Worm (Caenorhabditis elegans) whole organism, young adult: ENCODE measurements around the gene Y45F10C.4.

ENCODE experiments used
- B0019.2 ChIP-seq: fragments of 200-800 bp; sonication (Bioruptor generic); conservative IDR thresholded peaks from 2 replicates; pipeline ENCODE4 v1.3.6; 2022; ENCODE audit warnings: missing genetic modification reagents, missing genetic modification characterization, missing compliant biosample characterization
- C17E4.6 ChIP-seq: fragments of 200-800 bp; sonication (Bioruptor generic); IDR thresholded peaks from 2 replicates; pipeline ENCODE4 v1.3.6; 2022; ENCODE audit warnings: missing genetic modification reagents, missing genetic modification characterization, missing compliant biosample characterization
- F37B4.10 ChIP-seq: fragments of 200-800 bp; sonication (Bioruptor generic); IDR thresholded peaks from 2 replicates; pipeline ENCODE4 v1.3.6; 2022; ENCODE audit warnings: missing genetic modification characterization, missing compliant biosample characterization
- K11D2.4 ChIP-seq: fragments of 200-800 bp; sonication (Bioruptor generic); IDR thresholded peaks from 2 replicates; pipeline ENCODE4 v1.3.6; 2022; ENCODE audit warnings: missing genetic modification reagents, missing genetic modification characterization, missing compliant biosample characterization
- Y67H2A.10 ChIP-seq: fragments of 200-800 bp; sonication (Bioruptor generic); conservative IDR thresholded peaks from 2 replicates; pipeline ENCODE4 v1.3.6; 2022; ENCODE audit warnings: missing genetic modification reagents, missing genetic modification characterization, missing compliant biosample characterization
- aptf-3 ChIP-seq: fragments of 200-800 bp; sonication (Bioruptor generic); IDR thresholded peaks from 2 replicates; pipeline ENCODE4 v1.3.6; 2022; ENCODE audit warnings: missing genetic modification characterization, missing compliant biosample characterization
- attf-3 ChIP-seq: fragments of 200-800 bp; sonication (Bioruptor generic); conservative IDR thresholded peaks from 2 replicates; pipeline ENCODE4 v1.3.6; 2022; ENCODE audit warnings: missing genetic modification reagents, missing genetic modification characterization, missing compliant biosample characterization
- attf-6 ChIP-seq: fragments of 200-800 bp; sonication (Bioruptor generic); IDR thresholded peaks from 2 replicates; pipeline ENCODE4 v1.3.6; 2022; ENCODE audit warnings: missing genetic modification reagents, missing genetic modification characterization, missing compliant biosample characterization
- bed-1 ChIP-seq: fragments of 200-800 bp; sonication (Bioruptor generic); IDR thresholded peaks from 2 replicates; pipeline ENCODE4 v1.3.6; 2022; ENCODE audit warnings: missing genetic modification reagents, missing genetic modification characterization, missing compliant biosample characterization
- bed-2 ChIP-seq: fragments of 200-800 bp; sonication (Bioruptor generic); IDR thresholded peaks from 2 replicates; pipeline ENCODE4 v1.3.6; 2022; ENCODE audit warnings: missing genetic modification reagents, missing genetic modification characterization, missing compliant biosample characterization
- ceh-79 ChIP-seq: sonication (generic microtip); optimal IDR thresholded peaks from 2 replicates; lab custom pipeline; 2017; ENCODE audit warnings: mild to moderate bottlenecking, missing genetic modification characterization, missing compliant biosample characterization
- ekl-4 ChIP-seq: fragments of 200-800 bp; sonication (Bioruptor generic); IDR thresholded peaks from 2 replicates; pipeline ENCODE4 v1.3.6; 2022; ENCODE audit warnings: missing genetic modification reagents, missing genetic modification characterization, missing compliant biosample characterization
- ets-4 ChIP-seq: fragments of 200-800 bp; sonication (Bioruptor generic); optimal IDR thresholded peaks from 2 replicates; lab custom pipeline; 2018; ENCODE audit warnings: mild to moderate bottlenecking, missing genetic modification characterization, missing compliant biosample characterization
- him-1 ChIP-seq: sonication (generic microtip); optimal IDR thresholded peaks from 2 replicates; lab custom pipeline; 2016; ENCODE audit warnings: missing genotype, missing genetic modification reagents, missing genetic modification characterization, missing compliant biosample characterization
- lag-1 ChIP-seq: fragments of 200-800 bp; sonication (Bioruptor generic); IDR thresholded peaks from 2 replicates; pipeline ENCODE4 v1.3.6; 2022; ENCODE audit warnings: missing genetic modification reagents, missing genetic modification characterization, missing compliant biosample characterization
- let-526 ChIP-seq: fragments of 200-800 bp; sonication (Bioruptor generic); IDR thresholded peaks from 2 replicates; pipeline ENCODE4 v1.3.6; 2022; ENCODE audit warnings: missing genetic modification reagents, missing genetic modification characterization, missing compliant biosample characterization
- lin-54 ChIP-seq: fragments of 200-800 bp; sonication (Bioruptor generic); optimal IDR thresholded peaks from 2 replicates; lab custom pipeline; 2018; ENCODE audit warnings: mild to moderate bottlenecking, missing genetic modification characterization, missing compliant biosample characterization
- lir-1 ChIP-seq: fragments of 200-800 bp; sonication (Bioruptor generic); conservative IDR thresholded peaks from 2 replicates; pipeline ENCODE4 v1.3.6; 2022; ENCODE audit warnings: missing genetic modification reagents, missing genetic modification characterization, missing compliant biosample characterization
- lsl-1 ChIP-seq: fragments of 200-800 bp; sonication (Bioruptor generic); optimal IDR thresholded peaks from 2 replicates; lab custom pipeline; 2018; ENCODE audit warnings: mild to moderate bottlenecking, missing genetic modification characterization, moderate library complexity, missing compliant biosample characterization
- madf-3 ChIP-seq: fragments of 200-800 bp; sonication (Bioruptor generic); IDR thresholded peaks from 2 replicates; pipeline ENCODE4 v1.3.6; 2022; ENCODE audit warnings: missing genetic modification reagents, missing genetic modification characterization, missing compliant biosample characterization
- madf-6 ChIP-seq: fragments of 200-800 bp; sonication (Bioruptor generic); IDR thresholded peaks from 2 replicates; pipeline ENCODE4 v1.3.6; 2022; ENCODE audit warnings: missing genetic modification reagents, missing genetic modification characterization, missing compliant biosample characterization
- nhr-90 ChIP-seq: sonication (generic microtip); optimal IDR thresholded peaks from 2 replicates; lab custom pipeline; 2016; ENCODE audit warnings: missing genotype, mild to moderate bottlenecking, missing genetic modification characterization, missing compliant biosample characterization
- sea-2 ChIP-seq: fragments of 200-800 bp; sonication (Bioruptor generic); IDR thresholded peaks from 2 replicates; pipeline ENCODE4 v1.3.6; 2022; ENCODE audit warnings: missing genetic modification characterization, missing compliant biosample characterization
- snpc-3.4 ChIP-seq: sonication (generic microtip); optimal IDR thresholded peaks from 2 replicates; lab custom pipeline; 2017; ENCODE audit warnings: missing genetic modification characterization, mild to moderate bottlenecking, missing compliant biosample characterization, antibody characterized with exemption, moderate library complexity, missing genotype, missing genetic modification reagents
- snpc-4 ChIP-seq, 5 experiments: fragments of 150-350 bp in 1 of 5; sonication (generic microtip) in 4 of 5; optimal IDR thresholded peaks; 2 replicates each; lab custom pipeline; 2014 to 2018; ENCODE audit warnings: missing genetic modification characterization in 5 of 5, missing biosample characterization in 3 of 5, antibody characterized with exemption in 2 of 5, mild to moderate bottlenecking in 2 of 5, missing compliant biosample characterization in 2 of 5, missing genotype in 2 of 5, moderate library complexity in 2 of 5, missing genetic modification reagents in 1 of 5
- sptf-2 ChIP-seq: fragments of 200-800 bp; sonication (Bioruptor generic); optimal IDR thresholded peaks from 2 replicates; lab custom pipeline; 2018; ENCODE audit warnings: mild to moderate bottlenecking, missing genetic modification characterization, missing compliant biosample characterization
- tbp1 ChIP-seq: fragments of 200-800 bp; sonication (Bioruptor generic); optimal IDR thresholded peaks from 2 replicates; lab custom pipeline; 2018; ENCODE audit warnings: mild to moderate bottlenecking, missing genetic modification characterization, missing compliant biosample characterization
- tlf-1 ChIP-seq: fragments of 200-800 bp; sonication (Bioruptor generic); optimal IDR thresholded peaks from 2 replicates; lab custom pipeline; 2018; ENCODE audit warnings: mild to moderate bottlenecking, missing genetic modification characterization, missing compliant biosample characterization
- zim-3 ChIP-seq: sonication (generic microtip); optimal IDR thresholded peaks from 2 replicates; lab custom pipeline; 2017; ENCODE audit warnings: mild to moderate bottlenecking, missing genetic modification characterization, moderate library complexity, missing compliant biosample characterization
- ztf-26 ChIP-seq: sonication (generic microtip); optimal IDR thresholded peaks from 2 replicates; lab custom pipeline; 2017; ENCODE audit warnings: missing genetic modification characterization, missing compliant biosample characterization

Y45F10C.4 gene

DNA sequence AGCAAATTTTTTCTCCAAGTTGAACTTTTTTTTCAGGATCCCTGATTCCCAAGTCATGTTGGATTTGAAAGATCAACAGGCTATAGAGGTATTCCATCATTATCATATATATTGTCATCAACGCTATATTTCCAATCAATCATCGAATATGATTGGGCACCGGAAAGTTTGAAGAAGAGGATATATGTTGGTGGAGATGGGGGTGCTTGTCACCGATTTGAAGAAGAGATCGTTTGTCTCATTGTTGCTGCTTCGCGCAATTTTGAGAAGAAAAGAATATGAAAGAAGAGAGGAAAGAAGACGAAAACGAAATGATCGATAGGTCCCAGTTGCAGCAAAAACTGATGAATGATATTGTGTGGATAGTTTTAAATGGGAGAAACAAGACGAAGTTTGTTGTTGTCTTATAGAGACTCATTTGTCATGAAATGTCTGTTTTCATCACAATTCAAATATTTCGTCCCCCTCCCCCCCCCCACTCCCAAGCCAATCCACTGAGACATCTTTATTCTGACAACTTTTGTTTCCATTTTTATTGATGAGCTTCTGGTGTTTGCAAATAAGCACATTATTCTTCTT, 25.4 kb upstream of the Y45F10C.4 start, which contains the start of gene T23G4.2:
Gene T23G4.2, minus strand, starts transcription at position 255 of the 579 bp plus-strand sequence.
- no peak for TF ChIP-seq lag-1
- TF ChIP-seq bed-2 (GFP tag; lab: Robert Waterston, UW) = no peak
- TF ChIP-seq lin-54 (GFP tag; lab: Kevin White, UChicago) = no peak
- TF ChIP-seq sptf-2 (GFP tag; lab: Kevin White, UChicago) = no peak
- no peak for TF ChIP-seq let-526 (GFP tag; lab: Robert Waterston, UW)
- no peak for TF ChIP-seq madf-3 (GFP tag; lab: Robert Waterston, UW)
- no peak for TF ChIP-seq tlf-1
- no peak for TF ChIP-seq K11D2.4 (GFP tag; lab: Robert Waterston, UW)
- no peak for TF ChIP-seq lir-1 (GFP tag; lab: Robert Waterston, UW)
- no peak for TF ChIP-seq ekl-4 (GFP tag; lab: Robert Waterston, UW)
- no peak for TF ChIP-seq him-1 (tag; lab: Kevin White, UChicago)
- TF ChIP-seq ets-4 (GFP tag; lab: Kevin White, UChicago) = no peak
- no peak for TF ChIP-seq aptf-3 (GFP tag; lab: Robert Waterston, UW)
- TF ChIP-seq ceh-79 (tag; lab: Kevin White, UChicago) = no peak
- no peak for TF ChIP-seq sea-2 (GFP tag; lab: Robert Waterston, UW)
- TF ChIP-seq B0019.2 (GFP tag; lab: Robert Waterston, UW) = no peak
- TF ChIP-seq, all 124 proteins: peak for 0

DNA sequence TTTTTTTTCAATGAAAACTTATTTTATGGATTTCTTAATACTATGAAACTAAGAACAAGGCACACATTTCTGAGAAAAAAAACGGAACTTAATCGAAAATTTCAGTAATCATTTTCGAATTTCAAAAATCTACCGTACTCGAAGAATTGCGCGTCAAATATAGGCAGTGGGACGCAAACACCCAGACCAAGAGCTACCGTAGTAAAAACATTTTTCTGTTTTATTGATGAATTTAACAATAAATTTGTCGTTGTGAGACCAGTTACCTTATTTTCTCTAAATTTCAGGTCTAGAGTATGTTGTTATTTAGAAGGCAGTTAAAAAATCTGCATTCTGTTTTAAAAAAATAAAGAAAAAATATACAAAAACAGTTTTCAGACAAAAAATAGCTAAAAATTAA, 23.6 kb upstream of the Y45F10C.4 start:
- TF ChIP-seq ztf-26 (tag; lab: Kevin White, UChicago) (no peak), snpc-4 (GFP tag; optimal IDR thresholded peaks at IDR 0.05; lab: Kevin White, UChicago) (peak; percentile 45), snpc-4 (tag; optimal IDR thresholded peaks at IDR 0.05; lab: Kevin White, UChicago) (peak in 3 of 4 experiments; percentile 77 to 85 (median 84)), ets-4 (GFP tag; lab: Kevin White, UChicago) (no peak), bed-1 (GFP tag; lab: Robert Waterston, UW) (no peak), zim-3 (no peak), Y67H2A.10 (GFP tag; lab: Robert Waterston, UW) (no peak), attf-3 (GFP tag; lab: Robert Waterston, UW) (0 out of 2 replicates have a peak, but pooled peaks have one; percentile 39), tbp1 (GFP tag; lab: Kevin White, UChicago) (peak; percentile 28), madf-3 (GFP tag; lab: Robert Waterston, UW) (no peak), lsl-1 (peak; percentile 74), madf-6 (0 out of 2 replicates have a peak, but pooled peaks have one; percentile 17), attf-6 (GFP tag; lab: Robert Waterston, UW) (peak; percentile 59; the same call in 1 of the 2 replicates)
- TF ChIP-seq, all 124 proteins: peak for 6

DNA sequence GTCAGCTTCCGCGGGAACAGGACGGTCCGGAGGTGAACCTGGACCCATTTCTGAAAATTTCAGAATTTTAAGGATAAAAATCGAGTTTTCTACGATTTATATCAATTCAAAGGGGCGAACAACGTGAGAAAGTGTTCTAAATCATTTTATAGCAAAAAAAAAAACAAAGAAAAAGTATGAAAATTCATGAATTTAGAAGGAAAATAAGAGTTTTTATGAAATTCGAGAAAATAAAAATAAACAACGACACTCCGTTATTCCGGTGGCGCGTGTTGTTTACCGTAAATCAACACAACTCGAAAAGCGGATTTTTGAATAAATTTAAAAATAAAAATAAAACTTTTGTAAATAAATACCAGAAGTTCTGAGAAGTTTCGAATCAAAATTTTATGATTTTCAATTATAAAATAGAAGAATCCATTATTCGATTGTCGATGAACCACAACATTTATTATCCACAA, 23.0 kb upstream of the Y45F10C.4 start, which contains the start of gene nyn-1:
Gene nyn-1, minus strand, starts transcription at position 51 of the 461 bp plus-strand sequence.
- TF ChIP-seq nhr-90 (tag; lab: Kevin White, UChicago) (no peak), attf-3 (GFP tag; lab: Robert Waterston, UW) (peak; percentile 91), snpc-4 (GFP tag; optimal IDR thresholded peaks at IDR 0.05; lab: Kevin White, UChicago) (peak; percentile 66), snpc-4 (tag; optimal IDR thresholded peaks at IDR 0.05; lab: Kevin White, UChicago) (peak in 3 of 4 experiments; percentile 60 to 73 (median 70)), attf-6 (GFP tag; lab: Robert Waterston, UW) (peak; percentile 79), F37B4.10 (GFP tag; lab: Robert Waterston, UW) (no peak), snpc-3.4 (tag; lab: Kevin White, UChicago) (no peak)

DNA sequence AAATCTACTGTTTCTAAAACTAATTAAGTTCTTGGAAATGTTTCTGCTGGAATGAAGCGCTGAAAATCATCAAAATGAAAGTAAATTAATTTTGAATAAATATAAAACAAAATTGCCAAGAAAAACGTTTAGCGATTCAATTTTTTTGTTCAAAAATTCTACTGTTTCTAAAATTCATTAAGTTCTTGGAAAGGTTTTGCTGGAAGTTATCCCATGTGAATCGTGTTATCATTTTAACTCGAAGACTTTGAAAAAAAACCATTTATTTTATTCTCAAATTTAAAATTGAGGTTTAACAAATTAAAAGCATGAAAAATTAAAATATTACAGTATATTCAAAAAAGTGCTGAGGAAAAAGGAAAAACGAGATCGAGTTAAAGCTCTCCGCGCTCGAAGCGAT, 20.8 kb upstream of the Y45F10C.4 start:
- TF ChIP-seq C17E4.6 (GFP tag; lab: Robert Waterston, UW) = no peak
- no peak for TF ChIP-seq snpc-4 (GFP tag; optimal IDR thresholded peaks at IDR 0.05; lab: Kevin White, UChicago)
- peak in 1 of 4 experiments; percentile 73 for TF ChIP-seq snpc-4 (tag; optimal IDR thresholded peaks at IDR 0.05; lab: Kevin White, UChicago)
- TF ChIP-seq attf-6 (GFP tag; lab: Robert Waterston, UW) = 0 out of 2 replicates have a peak, but pooled peaks have one; percentile 55
